Worm (Caenorhabditis elegans): Measurements from ENCODE around the gene C03G6.17.

DNA sequence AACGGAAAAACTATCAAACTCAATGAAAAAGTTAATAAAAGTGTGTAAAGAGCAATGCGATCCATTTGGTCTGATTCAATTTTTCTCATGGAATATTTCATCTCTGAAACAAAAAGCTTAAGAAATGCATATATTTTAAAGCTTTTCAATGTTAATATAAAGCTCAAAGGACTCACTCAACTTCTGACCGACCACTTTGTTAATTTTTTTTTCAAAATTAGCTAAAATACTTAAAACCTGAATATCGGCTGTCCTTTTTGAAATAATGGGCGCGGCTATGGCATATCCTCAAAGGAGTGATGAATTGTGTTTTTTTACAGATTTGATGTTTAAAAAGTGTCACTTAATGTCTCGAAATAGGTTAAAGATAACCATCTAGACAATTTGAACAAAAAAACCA, 8.9 kb upstream of the C03G6.17 start, which contains the start of gene C02H6.1:
- TF ChIP-seq ceh-16 (tag; optimal IDR thresholded peaks at IDR 0.05): no peak
- TF ChIP-seq F13H6.1 (tag; optimal IDR thresholded peaks at IDR 0.05): no peak
- no peak for TF ChIP-seq lin-39 (tag; optimal IDR thresholded peaks at IDR 0.05)
- no peak for TF ChIP-seq nhr-12 (tag; optimal IDR thresholded peaks at IDR 0.05)
- TF ChIP-seq fos-1 (tag; optimal IDR thresholded peaks at IDR 0.05): no peak
- TF ChIP-seq snpc-4 (tag; optimal IDR thresholded peaks at IDR 0.05): no peak
- TF ChIP-seq mdl-1 (tag; optimal IDR thresholded peaks at IDR 0.05): no peak
- no peak for TF ChIP-seq mab-5 (tag; optimal IDR thresholded peaks at IDR 0.05)
- no peak for TF ChIP-seq ZK546.5 (tag; optimal IDR thresholded peaks at IDR 0.05)
- no peak for TF ChIP-seq unc-55 (GFP tag; optimal IDR thresholded peaks at IDR 0.05)
- no peak for TF ChIP-seq blmp-1 (tag; optimal IDR thresholded peaks at IDR 0.05; ENCODE audit: insufficient read depth)
- no peak for TF ChIP-seq unc-39 (tag; optimal IDR thresholded peaks at IDR 0.05)

All from whole organism, L2 larva.